Worm (Caenorhabditis elegans): Measurements from ENCODE around the gene T26C11.4.

T26C11.4 gene

DNA sequence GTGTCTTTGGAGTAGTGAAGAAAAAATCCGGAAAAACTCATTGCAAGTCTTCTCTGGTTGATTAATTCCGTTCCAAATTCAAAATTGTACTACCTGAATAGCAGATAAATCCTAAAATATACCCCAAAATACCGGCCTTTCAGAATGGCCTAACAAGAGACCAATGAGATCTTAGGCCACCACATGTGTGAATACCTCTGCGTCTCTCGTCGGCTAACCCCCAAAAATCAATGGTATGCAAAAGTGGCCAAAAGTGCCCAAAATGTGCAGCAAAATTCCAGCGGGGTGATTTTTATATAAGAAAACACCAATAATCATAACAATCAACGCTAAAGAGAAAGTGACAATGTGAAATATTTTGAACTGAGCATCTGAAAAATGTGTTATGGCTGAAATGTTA lies 8.2 kb upstream of the T26C11.4 start, which contains the start of gene T26C11.9:
Gene T26C11.9 (minus strand): TSS at position 254 of the 400 bp plus-strand sequence.
- no peak for TF ChIP-seq dmd-4 (tag; optimal IDR thresholded peaks at IDR 0.05)
- TF ChIP-seq egl-27 (tag; optimal IDR thresholded peaks at IDR 0.05), result no peak
- no peak for TF ChIP-seq mab-5 (tag; optimal IDR thresholded peaks at IDR 0.05)
- no peak for TF ChIP-seq mdl-1 (tag; optimal IDR thresholded peaks at IDR 0.05)
- TF ChIP-seq lin-39 (tag; optimal IDR thresholded peaks at IDR 0.05), result no peak
- peak; percentile 25 for TF ChIP-seq crh-2 (tag; optimal IDR thresholded peaks at IDR 0.05)
- TF ChIP-seq ceh-82 (tag; optimal IDR thresholded peaks at IDR 0.05), result no peak
- TF ChIP-seq alr-1 (tag; optimal IDR thresholded peaks at IDR 0.05), result no peak
- TF ChIP-seq gmeb-1 (tag; optimal IDR thresholded peaks at IDR 0.05), result peak; percentile 26
- TF ChIP-seq nhr-10 (tag; optimal IDR thresholded peaks at IDR 0.05), result no peak
- no peak for TF ChIP-seq ztf-4 (tag; optimal IDR thresholded peaks at IDR 0.05)
- no peak for TF ChIP-seq elt-1 (tag; optimal IDR thresholded peaks at IDR 0.05)
- no peak for TF ChIP-seq nhr-21 (tag; optimal IDR thresholded peaks at IDR 0.05)
- no peak for TF ChIP-seq peb-1 (tag; optimal IDR thresholded peaks at IDR 0.05)
- no peak for TF ChIP-seq nhr-12 (tag; optimal IDR thresholded peaks at IDR 0.05)
- TF ChIP-seq blmp-1 (tag; optimal IDR thresholded peaks at IDR 0.05; ENCODE audit: insufficient read depth), result peak; percentile 22
- no peak for TF ChIP-seq nhr-25 (tag; optimal IDR thresholded peaks at IDR 0.05)
- TF ChIP-seq nhr-6 (tag; optimal IDR thresholded peaks at IDR 0.05), result no peak
- TF ChIP-seq C34F6.9 (tag; optimal IDR thresholded peaks at IDR 0.05), result peak; percentile 56
- TF ChIP-seq nhr-129 (tag; optimal IDR thresholded peaks at IDR 0.05), result peak; percentile 37
- TF ChIP-seq mbf-1 (tag; optimal IDR thresholded peaks at IDR 0.05), result no peak
- no peak for TF ChIP-seq F13H6.1 (tag; optimal IDR thresholded peaks at IDR 0.05)
- no peak for TF ChIP-seq ztf-11 (tag; optimal IDR thresholded peaks at IDR 0.05)
- TF ChIP-seq R02D3.7 (tag; optimal IDR thresholded peaks at IDR 0.05), result no peak
- TF ChIP-seq sma-3 (GFP tag; optimal IDR thresholded peaks at IDR 0.05), result no peak
- TF ChIP-seq sem-4 (tag; optimal IDR thresholded peaks at IDR 0.05), result no peak
- TF ChIP-seq snpc-4 (tag; optimal IDR thresholded peaks at IDR 0.05), result no peak
- TF ChIP-seq elt-3 (tag; optimal IDR thresholded peaks at IDR 0.05), result no peak
- TF ChIP-seq unc-55 (GFP tag; optimal IDR thresholded peaks at IDR 0.05), result peak; percentile 61
- TF ChIP-seq nhr-11 (tag; optimal IDR thresholded peaks at IDR 0.05), result no peak
- TF ChIP-seq lsy-2 (tag; optimal IDR thresholded peaks at IDR 0.05), result peak in 1 of 2 experiments; percentile 46
- no peak for TF ChIP-seq nhr-23 (tag; optimal IDR thresholded peaks at IDR 0.05)
- no peak for TF ChIP-seq sma-9 (GFP tag; optimal IDR thresholded peaks at IDR 0.05)
- no peak for TF ChIP-seq sma-9 (tag; optimal IDR thresholded peaks at IDR 0.05)
- TF ChIP-seq nhr-237 (tag; optimal IDR thresholded peaks at IDR 0.05), result no peak

DNA sequence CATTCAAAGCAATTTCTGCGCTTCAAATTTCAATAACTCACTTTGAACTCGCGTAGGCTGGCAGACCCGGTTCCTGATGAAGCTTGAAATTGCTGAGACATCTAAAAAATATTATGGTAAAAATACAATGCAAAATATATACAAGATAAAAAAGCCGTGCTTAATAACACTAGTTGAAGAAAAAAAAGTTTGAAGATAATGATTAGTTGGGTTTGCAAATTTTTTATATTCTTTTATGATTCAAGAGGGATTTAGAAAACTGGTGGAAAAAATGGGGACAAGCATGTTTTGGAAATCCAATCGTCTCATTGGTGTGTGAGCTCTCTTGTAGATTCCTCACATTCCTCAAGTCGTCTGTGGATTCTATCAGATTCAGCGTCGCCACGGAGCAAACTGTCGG lies 7.3 kb upstream of the T26C11.4 start, which contains the start of gene ceh-21:
Gene ceh-21 (minus strand): TSS at position 101 of the 400 bp plus-strand sequence.
- TF ChIP-seq sma-3 (GFP tag; optimal IDR thresholded peaks at IDR 0.05) (no peak), sem-4 (tag; optimal IDR thresholded peaks at IDR 0.05) (no peak), nhr-21 (tag; optimal IDR thresholded peaks at IDR 0.05) (no peak), ama-1 (optimal IDR thresholded peaks at IDR 0.05) (no peak), C34F6.9 (tag; optimal IDR thresholded peaks at IDR 0.05) (no peak), nhr-10 (tag; optimal IDR thresholded peaks at IDR 0.05) (no peak), nhr-23 (tag; optimal IDR thresholded peaks at IDR 0.05) (no peak), egl-27 (tag; optimal IDR thresholded peaks at IDR 0.05) (no peak), nhr-6 (tag; optimal IDR thresholded peaks at IDR 0.05) (no peak), lin-39 (tag; optimal IDR thresholded peaks at IDR 0.05) (no peak), mab-5 (tag; optimal IDR thresholded peaks at IDR 0.05) (no peak), lin-11 (tag; optimal IDR thresholded peaks at IDR 0.05) (no peak), nhr-25 (tag; optimal IDR thresholded peaks at IDR 0.05) (no peak)

DNA sequence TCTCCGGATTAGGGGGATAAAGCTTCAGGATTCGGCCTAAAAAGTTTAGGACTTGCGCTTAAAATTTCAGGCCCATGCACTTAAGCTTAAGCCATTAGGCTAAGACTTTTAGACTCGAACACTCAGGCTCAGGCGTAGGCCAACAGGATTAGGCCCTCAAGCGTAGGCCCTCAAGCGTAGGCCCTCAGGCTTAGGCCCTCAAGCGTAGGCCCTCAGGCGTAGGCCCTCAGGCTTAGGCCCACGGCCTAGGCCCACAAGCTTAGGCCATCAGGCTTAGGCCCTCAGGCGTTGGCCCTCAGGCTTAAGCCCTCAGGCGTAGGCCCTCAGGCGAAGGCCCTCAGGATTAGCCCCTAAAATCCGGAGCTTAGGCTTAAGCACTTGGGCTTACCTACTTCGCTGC lies 5.2 kb upstream of the T26C11.4 start:
- TF ChIP-seq sma-3 (GFP tag; optimal IDR thresholded peaks at IDR 0.05) (no peak), ztf-1 (GFP tag; conservative IDR thresholded peaks at IDR 0.05) (0 out of 2 replicates have a peak, but pooled peaks have one; percentile 57), nhr-12 (tag; optimal IDR thresholded peaks at IDR 0.05) (no peak)

DNA sequence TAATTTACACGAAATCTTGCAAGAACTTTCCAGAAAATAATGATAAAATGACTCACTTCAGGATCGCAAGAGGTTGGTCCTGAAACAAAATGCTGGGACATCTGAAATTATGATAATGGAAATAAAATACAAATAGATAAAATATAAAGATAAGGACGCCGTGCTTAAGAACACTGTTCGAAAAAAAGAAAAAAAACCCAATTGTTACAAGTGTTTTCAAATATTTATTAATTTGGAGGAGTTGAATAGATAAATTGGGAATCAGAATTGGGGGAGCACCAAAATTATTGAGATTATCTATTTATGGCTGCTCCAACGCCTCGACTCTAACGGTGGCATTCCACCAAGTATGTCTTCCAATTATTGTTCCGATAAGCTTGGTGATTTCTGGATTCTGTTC lies 3.2 kb upstream of the T26C11.4 start, which contains the start of gene ceh-41:
Gene ceh-41 (minus strand): TSS at position 101 of the 400 bp plus-strand sequence.
- TF ChIP-seq nhr-77 (tag; optimal IDR thresholded peaks at IDR 0.05) (no peak), nhr-12 (tag; optimal IDR thresholded peaks at IDR 0.05) (no peak), mab-5 (tag; optimal IDR thresholded peaks at IDR 0.05) (no peak), nhr-11 (tag; optimal IDR thresholded peaks at IDR 0.05) (no peak), unc-55 (GFP tag; optimal IDR thresholded peaks at IDR 0.05) (no peak), fos-1 (tag; optimal IDR thresholded peaks at IDR 0.05) (no peak), ztf-11 (tag; optimal IDR thresholded peaks at IDR 0.05) (no peak), peb-1 (tag; optimal IDR thresholded peaks at IDR 0.05) (no peak), sma-3 (GFP tag; optimal IDR thresholded peaks at IDR 0.05) (no peak), nhr-23 (tag; optimal IDR thresholded peaks at IDR 0.05) (no peak), ztf-4 (tag; optimal IDR thresholded peaks at IDR 0.05) (no peak), lin-13 (GFP tag; optimal IDR thresholded peaks at IDR 0.05) (no peak), nhr-237 (tag; optimal IDR thresholded peaks at IDR 0.05) (no peak), nhr-25 (tag; optimal IDR thresholded peaks at IDR 0.05) (no peak), snpc-4 (tag; optimal IDR thresholded peaks at IDR 0.05) (no peak), gmeb-1 (tag; optimal IDR thresholded peaks at IDR 0.05) (no peak)

All from whole organism, L2 larva.